Worm (Caenorhabditis elegans) whole organism, L4/young adult: ENCODE results near the gene ZK1307.8.

Source experiments
- dao-5 ChIP-seq: sonication (generic microtip); optimal IDR thresholded peaks from 2 replicates; lab custom pipeline; 2016; ENCODE audit warnings: missing genotype, missing genetic modification characterization, moderate library complexity, missing compliant biosample characterization
- him-1 ChIP-seq: sonication (generic microtip); optimal IDR thresholded peaks from 2 replicates; lab custom pipeline; 2016; ENCODE audit warnings: missing genotype, missing genetic modification reagents, missing genetic modification characterization, missing compliant biosample characterization

DNA sequence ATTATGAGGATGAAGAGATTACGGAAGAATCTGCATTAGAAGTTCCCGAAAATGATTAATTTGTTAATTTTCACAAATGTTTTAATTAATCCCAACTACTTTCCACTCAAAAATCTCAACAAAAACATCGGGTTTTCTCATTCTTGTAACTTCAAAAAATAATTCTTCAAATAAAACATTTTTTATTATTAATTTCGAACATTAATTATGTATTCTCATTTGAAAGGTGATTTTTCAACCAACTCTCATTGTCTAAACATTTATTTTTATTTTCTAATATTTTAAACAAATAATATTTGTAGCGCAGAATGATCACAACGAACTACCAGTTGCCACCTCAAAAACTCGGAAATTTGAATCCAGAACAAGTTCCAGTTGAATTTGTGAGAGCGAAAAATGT, 46.9 kb downstream of the ZK1307.8 start, which contains the start of gene ZK1320.7:
- TF ChIP-seq him-1 (tag; lab: Kevin White, UChicago) (no peak), dao-5 (tag; lab: Kevin White, UChicago) (no peak)
